Fruit fly (Drosophila melanogaster): ENCODE data around the gene CG8840.

CG8840 gene

dm6 chr2L:3457007-3457406 is 46.6 kb downstream of the CG8840 start, which contains the start of the genes Cog3 and Sec5 (continued):
- no peak for TF ChIP-seq jumu (GFP tag; optimal IDR thresholded peaks at IDR 0.05)
- TF ChIP-seq disco-r (GFP tag; optimal IDR thresholded peaks at IDR 0.05): no peak
- no peak for TF ChIP-seq Dp (GFP tag; optimal IDR thresholded peaks at IDR 0.05)
- TF ChIP-seq GATAe (GFP tag; conservative IDR thresholded peaks at IDR 0.05): no peak
- no peak for TF ChIP-seq Meics (GFP tag; optimal IDR thresholded peaks at IDR 0.05)
- peak; percentile 30 for TF ChIP-seq CG7786 (GFP tag; optimal IDR thresholded peaks at IDR 0.05)
- TF ChIP-seq ATbp (GFP tag; optimal IDR thresholded peaks at IDR 0.05): no peak
- TF ChIP-seq CG14441 (GFP tag; IDR thresholded peaks at IDR 0.05): peak; percentile 59
- no peak for TF ChIP-seq CG16779 (GFP tag; IDR thresholded peaks at IDR 0.05)
- TF ChIP-seq sna (GFP tag; IDR thresholded peaks at IDR 0.05; ENCODE audit: partially characterized antibody): no peak
- no peak for TF ChIP-seq CG17612 (GFP tag; IDR thresholded peaks at IDR 0.05)
- TF ChIP-seq CG11560 (tag; IDR thresholded peaks at IDR 0.05): no peak
- TF ChIP-seq grau (tag; optimal IDR thresholded peaks at IDR 0.05): peak; percentile 73
- peak; percentile 38 for TF ChIP-seq CG7556 (GFP tag; optimal IDR thresholded peaks at IDR 0.05)
- no peak for TF ChIP-seq ERR (GFP tag; optimal IDR thresholded peaks at IDR 0.05)
- TF ChIP-seq CG3281 (GFP tag; optimal IDR thresholded peaks at IDR 0.05): no peak
- no peak for TF ChIP-seq Lpt (GFP tag; optimal IDR thresholded peaks at IDR 0.05)
- TF ChIP-seq Bteb2 (GFP tag; optimal IDR thresholded peaks at IDR 0.05): peak; percentile 20
- no peak for TF ChIP-seq gem (tag; optimal IDR thresholded peaks at IDR 0.05)
- TF ChIP-seq repo (GFP tag; optimal IDR thresholded peaks at IDR 0.05): no peak
- TF ChIP-seq Oaz (GFP tag; IDR thresholded peaks at IDR 0.05): peak; percentile 31; the same call in 1 of the 2 replicates
- peak; percentile 72 for TF ChIP-seq Ptx1 (GFP tag; IDR thresholded peaks at IDR 0.05)
- TF ChIP-seq abd-A (tag; optimal IDR thresholded peaks at IDR 0.05): no peak
- no peak for TF ChIP-seq Vsx1 (GFP tag; optimal IDR thresholded peaks at IDR 0.05)
- TF ChIP-seq CG17829 (tag; optimal IDR thresholded peaks at IDR 0.05): peak; percentile 76
- peak; percentile 60 for TF ChIP-seq CG17186 (GFP tag; optimal IDR thresholded peaks at IDR 0.05)
- no peak for TF ChIP-seq Ets97D (GFP tag; optimal IDR thresholded peaks at IDR 0.05)
- no peak for TF ChIP-seq CG16863 (GFP tag; optimal IDR thresholded peaks at IDR 0.05)
- TF ChIP-seq crc (GFP tag; optimal IDR thresholded peaks at IDR 0.05): no peak
- peak; percentile 24 for TF ChIP-seq BEAF-32 (GFP tag; optimal IDR thresholded peaks at IDR 0.05)
- no peak for TF ChIP-seq Spps (tag; optimal IDR thresholded peaks at IDR 0.05)
- TF ChIP-seq Chrac-16 (GFP tag; optimal IDR thresholded peaks at IDR 0.05): peak; percentile 61
- TF ChIP-seq CG31224 (GFP tag; IDR thresholded peaks at IDR 0.05): peak; percentile 46; the same call in 1 of the 2 replicates
- TF ChIP-seq CG1529 (GFP tag; optimal IDR thresholded peaks at IDR 0.05): no peak
- peak; percentile 31; the same call in 1 of the 3 replicates for TF ChIP-seq so (GFP tag; IDR thresholded peaks at IDR 0.05)
- no peak for TF ChIP-seq kah (GFP tag; optimal IDR thresholded peaks at IDR 0.05)
- peak; percentile 47; the same call in 1 of the 2 replicates for TF ChIP-seq CG14014 (GFP tag; IDR thresholded peaks at IDR 0.05)
- no peak for TF ChIP-seq unpg (GFP tag; optimal IDR thresholded peaks at IDR 0.05)
- TF ChIP-seq CG7987 (GFP tag; optimal IDR thresholded peaks at IDR 0.05): peak; percentile 26
- no peak for TF ChIP-seq grn (GFP tag; optimal IDR thresholded peaks at IDR 0.05)
- TF ChIP-seq CG9797 (GFP tag; optimal IDR thresholded peaks at IDR 0.05): peak; percentile 41
- TF ChIP-seq Med (GFP tag): peak; percentile 89
- TF ChIP-seq fd96Cb (tag; optimal IDR thresholded peaks at IDR 0.05): peak; percentile 23
- TF ChIP-seq MBD-R2 (GFP tag; IDR thresholded peaks at IDR 0.05): peak; percentile 93
- TF ChIP-seq CG9437 (GFP tag; optimal IDR thresholded peaks at IDR 0.05): peak; percentile 59
- no peak for TF ChIP-seq peb (GFP tag; IDR thresholded peaks at IDR 0.05)
- peak; percentile 21; the same call in 1 of the 2 replicates for TF ChIP-seq CG13287 (GFP tag; IDR thresholded peaks at IDR 0.05; ENCODE audit: partially characterized antibody)
- peak; percentile 61 for TF ChIP-seq zfh2 (GFP tag; optimal IDR thresholded peaks at IDR 0.05)
- no peak for TF ChIP-seq knrl (GFP tag; IDR thresholded peaks at IDR 0.05; ENCODE audit: partially characterized antibody)
- peak; percentile 78 for TF ChIP-seq NfI (GFP tag; optimal IDR thresholded peaks at IDR 0.05)
- no peak for TF ChIP-seq CG6765 (GFP tag; optimal IDR thresholded peaks at IDR 0.05)

All from whole organism, embryonic.